Worm (Caenorhabditis elegans): Measurements from ENCODE around the gene tag-120.

DNA sequence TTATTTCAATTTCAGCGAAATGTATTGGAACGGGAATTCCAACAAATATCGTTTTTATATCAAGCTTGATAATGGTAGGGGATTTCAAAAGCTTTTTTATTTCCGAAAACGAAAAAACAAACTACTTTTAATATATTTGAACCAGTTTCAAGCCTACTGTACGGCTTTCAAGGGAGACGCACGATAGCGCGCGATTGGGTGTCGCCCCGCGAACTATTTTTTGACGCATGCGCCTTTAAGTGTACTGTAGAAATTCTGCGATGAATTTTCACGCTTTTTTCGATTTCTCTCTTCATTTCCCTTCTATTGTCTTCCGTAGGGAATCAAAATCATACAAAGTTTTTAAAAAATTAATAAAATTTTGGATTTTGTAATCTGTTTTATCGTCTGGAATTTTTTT, 6.1 kb downstream of the tag-120 start:
- TF ChIP-seq sptf-1 (tag; optimal IDR thresholded peaks at IDR 0.05) (no peak), ham-2 (GFP tag; optimal IDR thresholded peaks at IDR 0.05) (no peak), unc-62 (GFP tag; optimal IDR thresholded peaks at IDR 0.05) (no peak), ztf-11 (tag; optimal IDR thresholded peaks at IDR 0.05) (no peak)
